Worm (Caenorhabditis elegans): ENCODE data around the gene F18H3.4.

- TF ChIP-seq unc-62 (GFP tag; optimal IDR thresholded peaks at IDR 0.05) (no peak), nhr-12 (tag; optimal IDR thresholded peaks at IDR 0.05) (no peak), elt-3 (tag; optimal IDR thresholded peaks at IDR 0.05) (no peak), lsy-2 (tag; optimal IDR thresholded peaks at IDR 0.05) (no peak), nhr-28 (tag; optimal IDR thresholded peaks at IDR 0.05) (no peak), mab-5 (tag; optimal IDR thresholded peaks at IDR 0.05) (no peak), hlh-1 (tag; optimal IDR thresholded peaks at IDR 0.05) (no peak), ceh-83 (GFP tag; optimal IDR thresholded peaks at IDR 0.05) (no peak), ceh-39 (tag; optimal IDR thresholded peaks at IDR 0.05) (no peak), elt-1 (tag; optimal IDR thresholded peaks at IDR 0.05; ENCODE audit: borderline replicate concordance, insufficient read depth) (no peak), lin-13 (tag; optimal IDR thresholded peaks at IDR 0.05) (no peak), blmp-1 (tag; optimal IDR thresholded peaks at IDR 0.05) (no peak)
Measured at ce11 chrX:13550890-13551289, 22.0 kb downstream of the F18H3.4 start, which contains the start of gene odr-1.
